Fruit fly (Drosophila melanogaster): ENCODE data around the gene CG31441.
A peak's percentile ranks its signal among the peaks of the same experiment; 100 is the strongest.

The CG31441 gene

dm6 chr3R:11214449-11214950 is 21.6 kb upstream of the CG31441 start, which contains the start of gene ZnT86D (continued):
- TF ChIP-seq CG6791 (GFP tag; IDR thresholded peaks at IDR 0.05; ENCODE audit: partially characterized antibody) (no peak), CG8924 (tag; optimal IDR thresholded peaks at IDR 0.05) (peak; percentile 69), Mrtf (GFP tag; IDR thresholded peaks at IDR 0.05) (peak; percentile 60; the same call in 2 of the 3 replicates), bowl (GFP tag; IDR thresholded peaks at IDR 0.05) (no peak), CG18262 (tag; optimal IDR thresholded peaks at IDR 0.05) (peak; percentile 69), mam (GFP tag; optimal IDR thresholded peaks at IDR 0.05) (peak; percentile 60), Lhr (GFP tag; optimal IDR thresholded peaks at IDR 0.05) (no peak), sr (GFP tag; IDR thresholded peaks at IDR 0.05) (no peak), nerfin-1 (tag; optimal IDR thresholded peaks at IDR 0.05) (peak; percentile 49), gem (tag; optimal IDR thresholded peaks at IDR 0.05) (peak; percentile 78), crp (GFP tag; optimal IDR thresholded peaks at IDR 0.05) (peak in 1 of 2 experiments; percentile 20), CG5953 (GFP tag; IDR thresholded peaks at IDR 0.05) (no peak), CG9215 (GFP tag; IDR thresholded peaks at IDR 0.05) (peak; percentile 73), exex (tag; optimal IDR thresholded peaks at IDR 0.05) (peak; percentile 50), CG6683 (GFP tag; optimal IDR thresholded peaks at IDR 0.05) (peak; percentile 22), CG17328 (GFP tag; IDR thresholded peaks at IDR 0.05) (no peak), CG11247 (GFP tag; IDR thresholded peaks at IDR 0.05) (no peak), lov (optimal IDR thresholded peaks at IDR 0.05) (no peak), lov (GFP tag; IDR thresholded peaks at IDR 0.05) (no peak), MBD-R2 (GFP tag; IDR thresholded peaks at IDR 0.05) (peak; percentile 77), chm (GFP tag; IDR thresholded peaks at IDR 0.05) (no peak), emc (GFP tag; optimal IDR thresholded peaks at IDR 0.05) (peak; percentile 59), Mes4 (GFP tag; optimal IDR thresholded peaks at IDR 0.05) (peak; percentile 26), dmrt11E (tag; optimal IDR thresholded peaks at IDR 0.05) (peak; percentile 12), CG17612 (GFP tag; IDR thresholded peaks at IDR 0.05) (no peak), CG7839 (tag; optimal IDR thresholded peaks at IDR 0.05) (peak; percentile 71), Spps (tag; optimal IDR thresholded peaks at IDR 0.05) (no peak), Ets65A (GFP tag) (peak; percentile 97), Myb (GFP tag; optimal IDR thresholded peaks at IDR 0.05) (peak; percentile 38), CG8944 (GFP tag; optimal IDR thresholded peaks at IDR 0.05) (peak; percentile 4), CG3838 (GFP tag; optimal IDR thresholded peaks at IDR 0.05) (peak; percentile 26), CG7963 (GFP tag; IDR thresholded peaks at IDR 0.05; ENCODE audit: partially characterized antibody) (no peak), nerfin-2 (GFP tag; IDR thresholded peaks at IDR 0.05; ENCODE audit: partially characterized antibody) (no peak), hbn (GFP tag; IDR thresholded peaks at IDR 0.05; ENCODE audit: partially characterized antibody) (no peak), toy (GFP tag; IDR thresholded peaks at IDR 0.05) (no peak), CG12155 (GFP tag; optimal IDR thresholded peaks at IDR 0.05) (peak; percentile 58), CG8281 (tag; optimal IDR thresholded peaks at IDR 0.05) (peak; percentile 33), CG9932 (GFP tag; IDR thresholded peaks at IDR 0.05) (peak; percentile 77), CG6813 (GFP tag; optimal IDR thresholded peaks at IDR 0.05) (no peak), CHES-1-like (GFP tag; optimal IDR thresholded peaks at IDR 0.05) (peak; percentile 75), prd (optimal IDR thresholded peaks at IDR 0.05) (no peak), prd (GFP tag; IDR thresholded peaks at IDR 0.05) (peak; percentile 69), Eip74EF (GFP tag; optimal IDR thresholded peaks at IDR 0.05) (peak in 1 of 2 experiments; percentile 46), CG7745 (tag; optimal IDR thresholded peaks at IDR 0.05) (no peak), CG13894 (tag; optimal IDR thresholded peaks at IDR 0.05) (peak; percentile 79), ro (GFP tag; IDR thresholded peaks at IDR 0.05) (no peak), CG13287 (GFP tag; IDR thresholded peaks at IDR 0.05; ENCODE audit: partially characterized antibody) (no peak), cwo (GFP tag; optimal IDR thresholded peaks at IDR 0.05) (peak; percentile 49), psq (GFP tag; optimal IDR thresholded peaks at IDR 0.05) (no peak), CG33213 (GFP tag; optimal IDR thresholded peaks at IDR 0.05) (no peak), al (GFP tag; IDR thresholded peaks at IDR 0.05) (peak; percentile 58; the same call in 1 of the 2 replicates)

All from whole organism, embryonic.